Worm (Caenorhabditis elegans): ENCODE measurements around the gene srg-45.

- TF ChIP-seq ZK546.5 (tag; optimal IDR thresholded peaks at IDR 0.05) (no peak), nhr-237 (tag; optimal IDR thresholded peaks at IDR 0.05) (no peak), ceh-28 (tag; optimal IDR thresholded peaks at IDR 0.05) (no peak), tbx-2 (tag; optimal IDR thresholded peaks at IDR 0.05) (no peak), pha-4 (tag; optimal IDR thresholded peaks at IDR 0.05) (no peak), daf-12 (tag; optimal IDR thresholded peaks at IDR 0.05) (no peak), R02D3.7 (tag; optimal IDR thresholded peaks at IDR 0.05) (no peak), unc-39 (tag; optimal IDR thresholded peaks at IDR 0.05) (no peak), mdl-1 (tag; optimal IDR thresholded peaks at IDR 0.05) (no peak)
Measured at ce11 chrV:12345808-12346207, 38.5 kb downstream of the srg-45 start, which contains the start of gene snb-2.

Data from whole organism, L3 larva.